Fruit fly (Drosophila melanogaster) whole organism, embryonic: Measurements from ENCODE around the gene CG32681.
A peak's percentile ranks its signal among the peaks of the same experiment; 100 is the strongest.

Experiments
- CG11456 ChIP-seq: fragments of 200-800 bp; sonication (Bioruptor generic); IDR thresholded peaks from 3 replicates; pipeline ENCODE4 v1.3.6; 2022; ENCODE audit warnings: missing biosample characterization, missing genetic modification characterization
- CG11560 ChIP-seq: fragments of 200-800 bp; sonication (Bioruptor generic); IDR thresholded peaks from 3 replicates; pipeline ENCODE4 v1.3.6; 2022; ENCODE audit warnings: missing biosample characterization, missing genetic modification characterization
- CG14441 ChIP-seq: fragments of 200-800 bp; sonication (Bioruptor generic); IDR thresholded peaks from 2 replicates; pipeline ENCODE4 v1.3.6; 2022; ENCODE audit warnings: missing biosample characterization, missing genetic modification characterization
- CG14667 ChIP-seq: fragments of 200-800 bp; sonication (Bioruptor generic); IDR thresholded peaks from 2 replicates; pipeline ENCODE4 v1.3.6; 2022; ENCODE audit warnings: missing biosample characterization, missing genetic modification characterization
- CG15696 ChIP-seq: fragments of 200-800 bp; sonication (Bioruptor generic); optimal IDR thresholded peaks from 2 replicates; lab custom pipeline; 2019; ENCODE audit warnings: missing biosample characterization, mild to moderate bottlenecking, missing genetic modification characterization, moderate library complexity
- CG34422 ChIP-seq: fragments of 200-800 bp; sonication (Bioruptor generic); IDR thresholded peaks from 3 replicates; pipeline ENCODE4 v1.3.6; 2022; ENCODE audit warnings: missing biosample characterization, missing genetic modification characterization
- CG42726 ChIP-seq: fragments of 200-800 bp; sonication (Bioruptor generic); IDR thresholded peaks from 2 replicates; pipeline ENCODE4 v1.3.6; 2022; ENCODE audit warnings: missing biosample characterization, missing genetic modification characterization; ENCODE audit not compliant: partially characterized antibody
- CG4328 ChIP-seq: fragments of 200-800 bp; sonication (Bioruptor generic); optimal IDR thresholded peaks from 3 replicates; lab custom pipeline; 2017; ENCODE audit warnings: missing biosample characterization, missing genetic modification reagents, missing genetic modification characterization
- CG6683 ChIP-seq: fragments of 200-800 bp; sonication (Bioruptor generic); optimal IDR thresholded peaks from 2 replicates; lab custom pipeline; 2017; ENCODE audit warnings: missing biosample characterization, mild to moderate bottlenecking, missing genetic modification characterization, missing genetic modification reagents
- CG7271 ChIP-seq: fragments of 200-800 bp; sonication (Bioruptor generic); optimal IDR thresholded peaks from 2 replicates; lab custom pipeline; 2018; ENCODE audit warnings: missing biosample characterization, mild to moderate bottlenecking, missing genetic modification characterization, moderate library complexity
- CG7372 ChIP-seq: fragments of 200-800 bp; sonication (Bioruptor generic); IDR thresholded peaks from 2 replicates; pipeline ENCODE4 v1.3.6; 2022; ENCODE audit warnings: missing biosample characterization, missing genetic modification characterization
- CG7745 ChIP-seq: fragments of 200-800 bp; sonication (Bioruptor generic); optimal IDR thresholded peaks from 2 replicates; lab custom pipeline; 2018; ENCODE audit warnings: missing biosample characterization, mild to moderate bottlenecking, missing genetic modification characterization, moderate library complexity
- CG7928 ChIP-seq: fragments of 200-800 bp; sonication (Bioruptor generic); optimal IDR thresholded peaks from 2 replicates; lab custom pipeline; 2017; ENCODE audit warnings: missing biosample characterization, mild to moderate bottlenecking, missing genetic modification characterization
- CG9932 ChIP-seq: fragments of 200-800 bp; sonication (Bioruptor generic); IDR thresholded peaks from 2 replicates; pipeline ENCODE4 v1.3.6; 2022; ENCODE audit warnings: missing biosample characterization, missing genetic modification characterization
- CrebB ChIP-seq: fragments of 200-800 bp; sonication (Bioruptor generic); optimal IDR thresholded peaks from 3 replicates; lab custom pipeline; 2018; ENCODE audit warnings: missing biosample characterization, mild to moderate bottlenecking, missing genetic modification characterization
- Dek ChIP-seq: fragments of 200-800 bp; sonication (Bioruptor generic); optimal IDR thresholded peaks from 3 replicates; lab custom pipeline; 2019; ENCODE audit warnings: missing biosample characterization, mild to moderate bottlenecking, missing genetic modification characterization, moderate library complexity
- Dfd ChIP-seq, 2 experiments: fragments of >200 bp; optimal IDR thresholded peaks; 2 replicates each; lab custom pipeline; 2017; ENCODE audit warnings: missing biosample characterization in 2 of 2, missing genetic modification characterization in 2 of 2
- Dp ChIP-seq: fragments of 200-800 bp; sonication (Bioruptor generic); optimal IDR thresholded peaks from 2 replicates; lab custom pipeline; 2018; ENCODE audit warnings: missing biosample characterization, mild to moderate bottlenecking, missing genetic modification characterization, moderate library complexity
- Dref ChIP-seq: fragments of 200-800 bp; sonication (Bioruptor generic); IDR thresholded peaks from 2 replicates; pipeline ENCODE4 v1.3.6; 2022; ENCODE audit warnings: missing biosample characterization, missing genetic modification characterization
- Drgx ChIP-seq: fragments of 200-800 bp; sonication (Bioruptor generic); IDR thresholded peaks from 2 replicates; pipeline ENCODE4 v1.3.6; 2022; ENCODE audit warnings: missing biosample characterization, missing genetic modification characterization
- Fer3 ChIP-seq: fragments of 200-800 bp; sonication (Bioruptor generic); optimal IDR thresholded peaks from 2 replicates; lab custom pipeline; 2018; ENCODE audit warnings: missing biosample characterization, mild to moderate bottlenecking, missing genetic modification characterization, moderate library complexity
- Hmx ChIP-seq: fragments of 200-800 bp; sonication (Bioruptor generic); optimal IDR thresholded peaks from 2 replicates; lab custom pipeline; 2016; ENCODE audit warnings: missing biosample characterization, missing genetic modification characterization
- Hr39 ChIP-seq: fragments of >200 bp; optimal IDR thresholded peaks from 2 replicates; lab custom pipeline; 2017
- Lhr ChIP-seq: fragments of 200-800 bp; sonication (Bioruptor generic); optimal IDR thresholded peaks from 3 replicates; lab custom pipeline; 2017; ENCODE audit warnings: mild to moderate bottlenecking, missing biosample characterization, missing genetic modification reagents, missing genetic modification characterization
- MESR4 ChIP-seq: fragments of 200-800 bp; sonication (Bioruptor generic); optimal IDR thresholded peaks from 2 replicates; lab custom pipeline; 2018; ENCODE audit warnings: missing biosample characterization, mild to moderate bottlenecking, missing genetic modification characterization, moderate library complexity
- Mad ChIP-seq: fragments of 200-800 bp; sonication (Bioruptor generic); optimal IDR thresholded peaks from 2 replicates; lab custom pipeline; 2016; ENCODE audit warnings: missing biosample characterization, missing genetic modification characterization
- Mes4 ChIP-seq: fragments of 200-800 bp; sonication (Bioruptor generic); optimal IDR thresholded peaks from 2 replicates; lab custom pipeline; 2016; ENCODE audit warnings: missing biosample characterization, missing genetic modification characterization
- Oli ChIP-seq: fragments of 200-800 bp; sonication (Bioruptor generic); optimal IDR thresholded peaks from 2 replicates; lab custom pipeline; 2018; ENCODE audit warnings: missing biosample characterization, mild to moderate bottlenecking, missing genetic modification characterization, moderate library complexity
- PHDP ChIP-seq: fragments of 200-800 bp; sonication (Bioruptor generic); optimal IDR thresholded peaks from 3 replicates; lab custom pipeline; 2018; ENCODE audit warnings: missing biosample characterization, mild to moderate bottlenecking, missing genetic modification characterization, moderate library complexity
- Ravus ChIP-seq: fragments of 200-800 bp; sonication (Bioruptor generic); IDR thresholded peaks from 2 replicates; pipeline ENCODE4 v1.3.6; 2022; ENCODE audit warnings: missing biosample characterization, missing genetic modification characterization
- Rx ChIP-seq: fragments of 200-800 bp; sonication (Bioruptor generic); IDR thresholded peaks from 2 replicates; pipeline ENCODE4 v1.3.6; 2022; ENCODE audit warnings: missing biosample characterization, missing genetic modification characterization
- Side ChIP-seq: fragments of 200-800 bp; sonication (Bioruptor generic); optimal IDR thresholded peaks from 2 replicates; lab custom pipeline; 2016; ENCODE audit warnings: missing biosample characterization, missing genetic modification characterization
- Xrp1 ChIP-seq: fragments of 200-800 bp; sonication (Bioruptor generic); IDR thresholded peaks from 2 replicates; pipeline ENCODE4 v1.3.6; 2022; ENCODE audit warnings: missing biosample characterization, missing genetic modification characterization
- al ChIP-seq: fragments of 200-800 bp; sonication (Bioruptor generic); IDR thresholded peaks from 2 replicates; pipeline ENCODE4 v1.3.6; 2022; ENCODE audit warnings: missing biosample characterization, missing genetic modification characterization
- da ChIP-seq: fragments of 200-800 bp; sonication (Bioruptor generic); optimal IDR thresholded peaks from 2 replicates; lab custom pipeline; 2016; ENCODE audit warnings: missing biosample characterization, missing genetic modification characterization
- emc ChIP-seq: fragments of 200-800 bp; sonication (Bioruptor generic); optimal IDR thresholded peaks from 2 replicates; lab custom pipeline; 2016; ENCODE audit warnings: missing biosample characterization, missing genetic modification characterization
- en ChIP-seq: fragments of 200-800 bp; sonication (Bioruptor generic); optimal IDR thresholded peaks from 2 replicates; lab custom pipeline; 2016; ENCODE audit warnings: missing biosample characterization, missing genetic modification characterization
- ewg ChIP-seq: fragments of 200-800 bp; sonication (Bioruptor generic); optimal IDR thresholded peaks from 3 replicates; lab custom pipeline; 2017; ENCODE audit warnings: mild to moderate bottlenecking, missing biosample characterization, missing genetic modification reagents, missing genetic modification characterization
- grau ChIP-seq: fragments of 200-800 bp; optimal IDR thresholded peaks from 3 replicates; lab custom pipeline; 2019; ENCODE audit warnings: missing biosample characterization, mild to moderate bottlenecking, missing genetic modification characterization, moderate library complexity
- insv ChIP-seq, 2 experiments: fragments of 200-800 bp; sonication (Bioruptor generic); optimal IDR thresholded peaks; 3 replicates each; lab custom pipeline; 2016 to 2018; ENCODE audit warnings: missing biosample characterization in 2 of 2, missing genetic modification characterization in 2 of 2
- ken ChIP-seq: fragments of 200-800 bp; sonication (Bioruptor generic); IDR thresholded peaks from 3 replicates; pipeline ENCODE4 v1.3.6; 2022; ENCODE audit warnings: missing biosample characterization, missing genetic modification characterization
- lbe ChIP-seq: fragments of 200-800 bp; sonication (Bioruptor generic); optimal IDR thresholded peaks from 2 replicates; lab custom pipeline; 2016; ENCODE audit warnings: missing biosample characterization, mild to moderate bottlenecking, missing genetic modification characterization
- mld ChIP-seq: fragments of 200-800 bp; sonication (Bioruptor generic); IDR thresholded peaks from 3 replicates; pipeline ENCODE4 v1.3.6; 2022; ENCODE audit warnings: missing biosample characterization, missing genetic modification characterization; ENCODE audit not compliant: partially characterized antibody
- org-1 ChIP-seq: fragments of 200-800 bp; sonication (Bioruptor generic); optimal IDR thresholded peaks from 2 replicates; lab custom pipeline; 2017; ENCODE audit warnings: missing biosample characterization, missing genetic modification characterization
- pan ChIP-seq, 4 experiments: fragments of >200 bp in 3 of 4; fragments of 200-800 bp in 1 of 4; sonication (Bioruptor generic) in 1 of 4; optimal IDR thresholded peaks in 3 of 4; IDR thresholded peaks in 1 of 4; 2 replicates each; pipeline versions ENCODE4 v1.3.6 to Lab custom; 2017 to 2022; ENCODE audit warnings: missing biosample characterization in 2 of 4, missing genetic modification characterization in 2 of 4, mixed read lengths in 1 of 4
- pfk ChIP-seq: fragments of 200-800 bp; sonication (Bioruptor generic); optimal IDR thresholded peaks from 2 replicates; lab custom pipeline; 2018; ENCODE audit warnings: missing biosample characterization, mild to moderate bottlenecking, missing genetic modification characterization, moderate library complexity
- pum ChIP-seq: fragments of 200-800 bp; sonication (Bioruptor generic); optimal IDR thresholded peaks from 2 replicates; lab custom pipeline; 2016; ENCODE audit warnings: missing biosample characterization, missing genetic modification characterization
- seq ChIP-seq: fragments of 200-800 bp; sonication (Bioruptor generic); IDR thresholded peaks from 2 replicates; pipeline ENCODE4 v1.3.6; 2022; ENCODE audit warnings: missing biosample characterization, missing genetic modification characterization
- slbo ChIP-seq: fragments of 200-800 bp; sonication (Bioruptor generic); IDR thresholded peaks from 2 replicates; pipeline ENCODE4 v1.3.6; 2022; ENCODE audit warnings: missing biosample characterization, missing genetic modification characterization
- sna ChIP-seq: fragments of 200-800 bp; sonication (Bioruptor generic); IDR thresholded peaks from 2 replicates; pipeline ENCODE4 v1.3.6; 2022; ENCODE audit warnings: missing biosample characterization, missing genetic modification characterization; ENCODE audit not compliant: partially characterized antibody
- sqz ChIP-seq: fragments of 200-800 bp; sonication (Bioruptor generic); optimal IDR thresholded peaks from 3 replicates; lab custom pipeline; 2018; ENCODE audit warnings: missing biosample characterization, mild to moderate bottlenecking, missing genetic modification characterization

The CG32681 gene

DNA sequence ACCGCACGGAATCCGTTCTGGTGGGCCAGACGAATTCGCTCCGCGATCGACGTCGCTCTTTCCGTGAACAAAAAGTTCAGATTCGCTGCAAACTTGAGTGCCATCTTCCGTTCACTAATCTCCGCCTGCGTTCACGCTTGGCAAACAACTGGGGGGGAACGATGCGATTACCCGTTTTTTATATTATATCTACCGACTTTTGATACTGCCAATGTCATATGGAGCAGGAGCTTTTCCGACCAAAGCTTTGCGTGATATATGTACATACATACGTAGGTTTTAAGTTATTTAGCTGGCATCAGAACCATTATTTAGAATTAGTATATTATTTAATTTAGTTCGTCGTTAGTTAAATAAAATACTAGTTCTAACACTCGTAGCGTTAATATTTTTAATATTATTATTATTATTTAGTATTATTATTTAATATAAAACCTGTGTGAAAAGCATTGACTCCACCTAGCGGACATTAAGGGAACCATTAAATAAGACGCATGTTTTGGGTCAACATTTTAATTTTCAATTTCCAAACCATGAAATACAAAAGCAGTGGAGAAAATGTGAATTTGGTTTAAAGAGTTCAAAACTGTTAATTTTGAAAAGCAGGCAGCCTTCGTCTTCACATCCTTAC is 51.4 kb downstream of the CG32681 start, which contains the start of gene Gip (continued):
- TF ChIP-seq emc (GFP tag; lab: Kevin White, UChicago) (no peak), grau (tag; lab: Kevin White, UChicago) (no peak), Xrp1 (no peak), Hmx (no peak), al (GFP tag; lab: Robert Waterston, UW) (no peak), Side (GFP tag; lab: Kevin White, UChicago) (no peak), CG11456 (GFP tag; lab: Robert Waterston, UW) (no peak), CG15696 (tag; lab: Kevin White, UChicago) (no peak), pum (no peak), PHDP (tag; lab: Kevin White, UChicago) (peak; percentile 9), pfk (GFP tag; lab: Kevin White, UChicago) (no peak), CG14441 (GFP tag; lab: Robert Waterston, UW) (no peak), Rx (GFP tag; lab: Robert Waterston, UW) (no peak), Hr39 (lab: Kevin White, UChicago) (no peak), Lhr (no peak), Dek (no peak), CG7271 (tag; lab: Kevin White, UChicago) (no peak), pan (optimal IDR thresholded peaks at IDR 0.05; lab: Kevin White, UChicago) (no peak), pan (GFP tag; optimal IDR thresholded peaks at IDR 0.05 in 1 of 2, IDR thresholded peaks at IDR 0.05 in 1 of 2) (no peak), Fer3 (tag; lab: Kevin White, UChicago) (no peak), Mad (no peak), CG34422 (no peak), CG7745 (no peak), CG7928 (GFP tag; lab: Kevin White, UChicago) (no peak), org-1 (GFP tag; lab: Kevin White, UChicago) (no peak), Ravus (GFP tag; lab: Robert Waterston, UW) (no peak), Drgx (GFP tag; lab: Robert Waterston, UW) (no peak), Oli (tag; lab: Kevin White, UChicago) (no peak), CG14667 (GFP tag; lab: Robert Waterston, UW) (no peak), CrebB (tag; lab: Kevin White, UChicago) (peak; percentile 33), Dp (no peak), Mes4 (GFP tag; lab: Kevin White, UChicago) (no peak), mld (GFP tag; lab: Robert Waterston, UW) (no peak), lbe (peak; percentile 68), slbo (GFP tag; lab: Robert Waterston, UW) (no peak), seq (no peak), MESR4 (GFP tag; lab: Kevin White, UChicago) (peak; percentile 22), sna (GFP tag; lab: Robert Waterston, UW) (no peak), Dref (no peak), CG7372 (no peak), CG6683 (GFP tag; lab: Kevin White, UChicago) (no peak), CG9932 (GFP tag; lab: Robert Waterston, UW) (0 out of 2 replicates have a peak, but pooled peaks have one; percentile 8), sqz (GFP tag; lab: Kevin White, UChicago) (peak; percentile 74), ewg (GFP tag; lab: Kevin White, UChicago) (no peak), Dfd (GFP tag; optimal IDR thresholded peaks at IDR 0.05; lab: Kevin White, UChicago) (no peak), CG4328 (GFP tag; lab: Kevin White, UChicago) (no peak), da (GFP tag; lab: Kevin White, UChicago) (no peak), CG42726 (GFP tag; lab: Robert Waterston, UW) (peak; percentile 35; the same call in 1 of the 2 replicates), ken (GFP tag; lab: Robert Waterston, UW) (no peak), CG11560 (tag; lab: Robert Waterston, UW) (no peak), insv (GFP tag; optimal IDR thresholded peaks at IDR 0.05; lab: Kevin White, UChicago) (no peak), en (GFP tag; lab: Kevin White, UChicago) (no peak)
